Worm (Caenorhabditis elegans) whole organism, L1 larva: ENCODE measurements around the gene W10C6.2.

Experiments
- aly-2 ChIP-seq: fragments of 150-350 bp; optimal IDR thresholded peaks from 2 replicates; lab custom pipeline; 2014; ENCODE audit warnings: missing biosample characterization, missing genetic modification characterization
- ceh-8 ChIP-seq: fragments of 200-800 bp; sonication (Bioruptor generic); optimal IDR thresholded peaks from 2 replicates; lab custom pipeline; 2018; ENCODE audit warnings: mild to moderate bottlenecking, missing genetic modification characterization, moderate library complexity, missing compliant biosample characterization
- fkh-10 ChIP-seq: sonication (generic microtip); optimal IDR thresholded peaks from 2 replicates; lab custom pipeline; 2017; ENCODE audit warnings: missing biosample characterization, missing genetic modification reagents, missing genetic modification characterization
- nhr-237 ChIP-seq: fragments of 150-350 bp; optimal IDR thresholded peaks from 2 replicates; lab custom pipeline; 2014; ENCODE audit warnings: missing biosample characterization, missing genetic modification characterization
- nhr-71 ChIP-seq: sonication (generic microtip); optimal IDR thresholded peaks from 2 replicates; lab custom pipeline; 2016; ENCODE audit warnings: mild to moderate bottlenecking, missing genetic modification characterization, moderate library complexity, missing compliant biosample characterization
- nhr-85 ChIP-seq: sonication (generic microtip); peaks from one replicate; lab custom pipeline; 2016; ENCODE audit warnings: missing genetic modification characterization, inconsistent platforms, missing compliant biosample characterization
- snu-23 ChIP-seq: sonication (generic microtip); optimal IDR thresholded peaks from 2 replicates; lab custom pipeline; 2016; ENCODE audit warnings: missing genetic modification characterization, missing compliant biosample characterization
- unc-130 ChIP-seq: fragments of 150-350 bp; optimal IDR thresholded peaks from 2 replicates; lab custom pipeline; 2017; ENCODE audit warnings: missing biosample characterization, missing genetic modification characterization, inconsistent platforms
- unc-98 ChIP-seq: fragments of 200-800 bp; sonication (Bioruptor generic); IDR thresholded peaks from 2 replicates; pipeline ENCODE4 v1.3.6; 2022; ENCODE audit warnings: missing genetic modification characterization, missing compliant biosample characterization

ce11 chrII:11154957-11155356 is 33.3 kb upstream of the W10C6.2 start:
- TF ChIP-seq nhr-85 (no peak), ceh-8 (GFP tag; lab: Kevin White, UChicago) (no peak), fkh-10 (no peak), aly-2 (tag; lab: Kevin White, UChicago) (no peak), nhr-71 (no peak), nhr-237 (tag; lab: Kevin White, UChicago) (no peak), unc-130 (no peak), snu-23 (GFP tag; lab: Kevin White, UChicago) (no peak), unc-98 (GFP tag; lab: Robert Waterston, UW) (no peak)
